Fruit fly (Drosophila melanogaster): ENCODE measurements around the gene CG12517.

Gene CG12517

dm6 chr2L:10858064-10859047, 11.6 kb upstream of the CG12517 start, which contains the start of the genes aurB and Stam (continued):
- TF ChIP-seq Asciz (GFP tag; optimal IDR thresholded peaks at IDR 0.05) (peak; percentile 43), gsb (GFP tag; IDR thresholded peaks at IDR 0.05) (no peak), CG2129 (GFP tag; IDR thresholded peaks at IDR 0.05; ENCODE audit: partially characterized antibody) (no peak), CG13287 (GFP tag; IDR thresholded peaks at IDR 0.05; ENCODE audit: partially characterized antibody) (no peak), ham (GFP tag; IDR thresholded peaks at IDR 0.05) (no peak), lola (GFP tag; optimal IDR thresholded peaks at IDR 0.05) (peak in 1 of 3 experiments; percentile 64), Bdp1 (GFP tag; optimal IDR thresholded peaks at IDR 0.05) (no peak), Hr3 (GFP tag; optimal IDR thresholded peaks at IDR 0.05) (peak; percentile 53), Kr (GFP tag; optimal IDR thresholded peaks at IDR 0.05) (no peak), CG4360 (GFP tag; IDR thresholded peaks at IDR 0.05) (no peak), CG8290 (GFP tag; optimal IDR thresholded peaks at IDR 0.05) (no peak), CG8290 (tag; optimal IDR thresholded peaks at IDR 0.05) (no peak), cwo (GFP tag; optimal IDR thresholded peaks at IDR 0.05) (peak; percentile 32), CG18599 (GFP tag; optimal IDR thresholded peaks at IDR 0.05) (peak; percentile 59), Ravus (GFP tag; IDR thresholded peaks at IDR 0.05) (no peak), H2.0 (GFP tag; IDR thresholded peaks at IDR 0.05) (no peak), CG17359 (tag; optimal IDR thresholded peaks at IDR 0.05) (peak; percentile 51), Dll (GFP tag; IDR thresholded peaks at IDR 0.05; ENCODE audit: partially characterized antibody) (no peak), CG1603 (tag; optimal IDR thresholded peaks at IDR 0.05) (no peak), Meics (GFP tag; optimal IDR thresholded peaks at IDR 0.05) (peak; percentile 39), CG34422 (GFP tag; IDR thresholded peaks at IDR 0.05) (peak; percentile 51; the same call in 1 of the 3 replicates), Myb (GFP tag; optimal IDR thresholded peaks at IDR 0.05) (peak; percentile 86), BtbVII (GFP tag; optimal IDR thresholded peaks at IDR 0.05) (peak; percentile 51), CG13624 (GFP tag; optimal IDR thresholded peaks at IDR 0.05) (no peak), CG34376 (GFP tag; optimal IDR thresholded peaks at IDR 0.05) (no peak), Mrtf (GFP tag; IDR thresholded peaks at IDR 0.05) (no peak), ranshi (GFP tag; IDR thresholded peaks at IDR 0.05) (peak; percentile 44; the same call in 1 of the 2 replicates), Tbp (GFP tag; optimal IDR thresholded peaks at IDR 0.05) (no peak), stc (GFP tag; IDR thresholded peaks at IDR 0.05) (no peak), grau (tag; optimal IDR thresholded peaks at IDR 0.05) (peak; percentile 74), CG6689 (GFP tag; IDR thresholded peaks at IDR 0.05) (peak; percentile 50; the same call in 1 of the 2 replicates), CG31441 (GFP tag; IDR thresholded peaks at IDR 0.05) (peak; percentile 89), Awh (GFP tag; IDR thresholded peaks at IDR 0.05) (0 out of 2 replicates have a peak, but pooled peaks have one; percentile 36), CG10366 (GFP tag; IDR thresholded peaks at IDR 0.05) (peak; percentile 24), Chrac-16 (GFP tag; optimal IDR thresholded peaks at IDR 0.05) (peak; percentile 21), CG2678 (tag; optimal IDR thresholded peaks at IDR 0.05) (peak; percentile 72), CG6654 (GFP tag; optimal IDR thresholded peaks at IDR 0.05) (no peak), wdn (GFP tag; IDR thresholded peaks at IDR 0.05) (no peak), kay (GFP tag; optimal IDR thresholded peaks at IDR 0.05) (peak; percentile 73), odd (GFP tag; optimal IDR thresholded peaks at IDR 0.05) (no peak), Nf-YB (GFP tag; optimal IDR thresholded peaks at IDR 0.05) (peak; percentile 28), CG6272 (GFP tag; IDR thresholded peaks at IDR 0.05) (no peak), B-H1 (GFP tag; IDR thresholded peaks at IDR 0.05) (no peak), CG18764 (GFP tag; optimal IDR thresholded peaks at IDR 0.05) (peak; percentile 16), hkb (optimal IDR thresholded peaks at IDR 0.05) (no peak), hkb (GFP tag; IDR thresholded peaks at IDR 0.05) (peak; percentile 48), sd (tag; optimal IDR thresholded peaks at IDR 0.05) (peak; percentile 31), Drgx (GFP tag; IDR thresholded peaks at IDR 0.05) (0 out of 2 replicates have a peak, but pooled peaks have one; percentile 9), Elba2 (GFP tag; optimal IDR thresholded peaks at IDR 0.05) (peak; percentile 95)

Measured in whole organism, embryonic.